Worm (Caenorhabditis elegans) whole organism, midembryonic: ENCODE results near the gene C25H3.11.
A peak's percentile ranks its signal among the peaks of the same experiment; 100 is the strongest.

Experiments
- T22C8.4 ChIP-seq: fragments of 200-800 bp; sonication (Bioruptor generic); IDR thresholded peaks from 2 replicates; pipeline ENCODE4 v1.3.6; 2022; ENCODE audit warnings: missing genetic modification characterization, missing compliant biosample characterization
- cog-1 ChIP-seq: sonication (generic microtip); optimal IDR thresholded peaks from 2 replicates; lab custom pipeline; 2016; ENCODE audit warnings: missing genetic modification characterization, missing compliant biosample characterization
- flt-1 ChIP-seq: fragments of 200-800 bp; sonication (Bioruptor generic); IDR thresholded peaks from 2 replicates; pipeline ENCODE4 v1.3.6; 2022; ENCODE audit warnings: missing genetic modification characterization, missing compliant biosample characterization
- klf-2 ChIP-seq: fragments of 200-800 bp; sonication (Bioruptor generic); conservative IDR thresholded peaks from 2 replicates; pipeline ENCODE4 v1.3.6; 2022; ENCODE audit warnings: missing genetic modification reagents, missing genetic modification characterization, missing compliant biosample characterization
- med-1 ChIP-seq: sonication (generic microtip); optimal IDR thresholded peaks from 2 replicates; lab custom pipeline; 2017; ENCODE audit warnings: missing genetic modification characterization, mild to moderate bottlenecking, missing compliant biosample characterization, antibody characterized with exemption, missing genetic modification reagents; ENCODE audit not compliant: insufficient read depth
- ref-1 ChIP-seq: fragments of 200-800 bp; sonication (Bioruptor generic); conservative IDR thresholded peaks from 2 replicates; pipeline ENCODE4 v1.3.6; 2022; ENCODE audit warnings: missing genetic modification reagents, missing genetic modification characterization, missing compliant biosample characterization
- tab-1 ChIP-seq: fragments of 200-800 bp; sonication (Bioruptor generic); IDR thresholded peaks from 2 replicates; pipeline ENCODE4 v1.3.6; 2022; ENCODE audit warnings: missing genetic modification characterization, missing compliant biosample characterization
- ztf-23 ChIP-seq: fragments of 200-800 bp; sonication (Bioruptor generic); IDR thresholded peaks from 2 replicates; pipeline ENCODE4 v1.3.6; 2022; ENCODE audit warnings: missing genetic modification reagents, missing genetic modification characterization, missing compliant biosample characterization
- ztf-29 ChIP-seq: fragments of 200-800 bp; sonication (Bioruptor generic); IDR thresholded peaks from 2 replicates; pipeline ENCODE4 v1.3.6; 2022; ENCODE audit warnings: missing genetic modification reagents, missing genetic modification characterization, missing compliant biosample characterization

Gene C25H3.11

ce11 chrII:5715745-5716357, 27.0 kb upstream of the C25H3.11 start, which contains the start of the genes C18A3.10 and C18A3.3:
C18A3.10 (minus strand) TSS chrII:5715845.
C18A3.3 (plus strand) TSS chrII:5716307.
- TF ChIP-seq klf-2 (GFP tag; lab: Robert Waterston, UW): no peak
- TF ChIP-seq ztf-29 (GFP tag; lab: Robert Waterston, UW): no peak
- no peak for TF ChIP-seq ztf-23 (GFP tag; lab: Robert Waterston, UW)
- no peak for TF ChIP-seq cog-1
- TF ChIP-seq med-1: no peak
- TF ChIP-seq flt-1 (GFP tag; lab: Robert Waterston, UW): no peak
- TF ChIP-seq tab-1: no peak
- no peak for TF ChIP-seq T22C8.4
- no peak for TF ChIP-seq ref-1

- TF ChIP-seq med-1: no peak
- no peak for TF ChIP-seq cog-1
- no peak for TF ChIP-seq klf-2 (GFP tag; lab: Robert Waterston, UW)
- no peak for TF ChIP-seq ztf-23 (GFP tag; lab: Robert Waterston, UW)
- no peak for TF ChIP-seq ztf-29 (GFP tag; lab: Robert Waterston, UW)
- TF ChIP-seq ref-1: no peak
- 0 out of 2 replicates have a peak, but pooled peaks have one; percentile 13 for TF ChIP-seq flt-1 (GFP tag; lab: Robert Waterston, UW)
Observed at ce11 chrII:5714807-5715206, 26.0 kb upstream of the C25H3.11 start, which contains the start of the genes tiar-1 and lelo-4. tiar-1 (minus strand) TSS chrII:5714823. lelo-4 (plus strand) TSS chrII:5714924.

DNA sequence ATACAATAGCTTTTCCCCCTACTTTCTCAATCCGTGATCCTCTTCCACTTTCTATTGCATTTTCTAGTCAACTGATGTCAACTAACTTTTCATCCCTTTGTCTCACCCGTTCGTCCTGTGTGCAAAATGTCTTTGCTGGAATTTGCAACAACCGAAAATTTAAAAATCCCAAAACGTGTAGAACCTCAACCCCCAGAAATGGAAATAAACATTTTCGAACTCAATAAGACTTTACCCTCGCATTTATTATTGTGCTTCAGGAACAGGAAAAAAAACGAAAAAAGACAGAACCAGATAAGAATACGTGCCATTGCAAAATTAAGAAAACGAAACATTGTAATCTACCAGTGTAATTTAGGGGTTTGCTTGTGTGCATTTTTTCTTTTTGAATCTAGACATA, 23.3 kb upstream of the C25H3.11 start:
- TF ChIP-seq cog-1 (no peak), flt-1 (GFP tag; lab: Robert Waterston, UW) (no peak), ztf-29 (GFP tag; lab: Robert Waterston, UW) (no peak), klf-2 (GFP tag; lab: Robert Waterston, UW) (no peak), med-1 (no peak), tab-1 (no peak), ztf-23 (GFP tag; lab: Robert Waterston, UW) (no peak), ref-1 (no peak), T22C8.4 (no peak)

DNA sequence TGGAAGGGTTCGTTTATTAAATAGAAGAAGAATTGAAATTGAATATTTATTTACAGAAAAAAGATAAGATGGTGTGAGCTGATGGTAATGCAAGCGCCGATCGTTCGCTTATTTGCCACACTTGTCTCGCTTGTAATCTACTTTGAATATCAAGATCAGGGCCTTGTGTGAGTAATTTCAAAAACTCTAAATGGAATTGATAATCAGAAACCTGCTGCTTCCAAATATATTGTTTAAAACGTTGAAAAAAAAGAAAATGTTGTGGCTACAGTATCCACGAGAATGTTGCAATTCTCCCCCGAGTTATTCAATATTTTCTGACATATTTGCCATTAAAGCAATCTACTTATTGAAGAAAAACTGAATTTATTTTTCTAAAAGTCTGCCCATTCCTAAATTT, 22.0 kb upstream of the C25H3.11 start:
- TF ChIP-seq ztf-29 (GFP tag; lab: Robert Waterston, UW) (no peak), tab-1 (no peak), T22C8.4 (no peak), med-1 (no peak), flt-1 (GFP tag; lab: Robert Waterston, UW) (no peak), klf-2 (GFP tag; lab: Robert Waterston, UW) (no peak), ref-1 (no peak), ztf-23 (GFP tag; lab: Robert Waterston, UW) (no peak), cog-1 (no peak)

DNA sequence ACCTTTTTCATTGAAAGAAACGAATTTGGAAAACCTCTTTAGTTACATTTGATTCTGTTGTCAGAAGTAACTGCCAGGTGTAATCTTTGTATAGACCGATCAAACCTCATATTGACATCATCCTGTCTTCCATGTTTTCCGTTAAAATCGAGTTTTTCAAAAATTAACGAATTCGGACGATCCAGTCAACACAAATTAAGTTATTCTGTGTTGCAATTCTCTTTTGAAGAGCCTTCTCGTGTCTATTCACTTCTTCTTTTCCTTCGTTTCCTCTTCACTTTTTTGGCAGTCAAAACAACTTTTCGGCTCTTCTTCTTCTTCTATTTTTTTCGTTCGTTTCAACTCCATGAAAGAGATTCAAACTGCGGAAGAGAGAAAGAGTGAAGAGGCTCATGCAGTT, 19.3 kb upstream of the C25H3.11 start:
- TF ChIP-seq med-1 (no peak), ref-1 (no peak), cog-1 (no peak), T22C8.4 (no peak), ztf-23 (GFP tag; lab: Robert Waterston, UW) (no peak), flt-1 (GFP tag; lab: Robert Waterston, UW) (no peak), tab-1 (no peak), ztf-29 (GFP tag; lab: Robert Waterston, UW) (no peak), klf-2 (GFP tag; lab: Robert Waterston, UW) (no peak)

ce11 chrII:5707532-5707931, 18.7 kb upstream of the C25H3.11 start, which contains the start of gene osta-2:
osta-2 (plus strand) TSS chrII:5707691.
- no peak for TF ChIP-seq ztf-23 (GFP tag; lab: Robert Waterston, UW)
- no peak for TF ChIP-seq ref-1
- TF ChIP-seq flt-1 (GFP tag; lab: Robert Waterston, UW): no peak
- TF ChIP-seq ztf-29 (GFP tag; lab: Robert Waterston, UW): no peak
- no peak for TF ChIP-seq med-1
- no peak for TF ChIP-seq tab-1
- no peak for TF ChIP-seq cog-1
- no peak for TF ChIP-seq klf-2 (GFP tag; lab: Robert Waterston, UW)
- no peak for TF ChIP-seq T22C8.4

ce11 chrII:5704479-5704878, 15.6 kb upstream of the C25H3.11 start:
- TF ChIP-seq flt-1 (GFP tag; lab: Robert Waterston, UW) (no peak), ref-1 (no peak), klf-2 (GFP tag; lab: Robert Waterston, UW) (no peak), tab-1 (no peak), ztf-29 (GFP tag; lab: Robert Waterston, UW) (no peak), T22C8.4 (no peak), ztf-23 (GFP tag; lab: Robert Waterston, UW) (no peak), cog-1 (no peak)

ce11 chrII:5702611-5703192, 13.9 kb upstream of the C25H3.11 start:
- TF ChIP-seq T22C8.4 (no peak), ztf-23 (GFP tag; lab: Robert Waterston, UW) (0 out of 2 replicates have a peak, but pooled peaks have one; percentile 11)

DNA sequence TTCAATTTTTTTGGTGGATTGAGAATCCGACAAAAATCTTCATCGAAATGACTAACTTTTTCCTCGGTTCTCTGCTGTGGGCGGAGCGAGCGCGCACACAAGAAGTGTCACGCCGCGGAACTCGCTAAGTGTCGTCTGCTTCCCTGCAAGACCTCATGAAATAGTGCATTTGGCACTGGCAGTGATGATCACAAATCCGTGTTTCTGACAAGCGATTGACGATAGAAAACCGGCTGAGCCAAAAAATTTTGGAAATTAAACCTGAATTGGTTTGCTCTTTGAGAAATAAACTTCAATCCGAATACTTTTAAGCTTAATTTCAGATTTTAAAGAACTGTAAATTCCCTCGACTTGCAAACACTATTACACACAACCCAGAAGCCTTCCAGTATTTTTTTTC, 12.6 kb upstream of the C25H3.11 start:
- TF ChIP-seq ztf-29 (GFP tag; lab: Robert Waterston, UW) (no peak), med-1 (no peak), T22C8.4 (no peak), ztf-23 (GFP tag; lab: Robert Waterston, UW) (no peak), klf-2 (GFP tag; lab: Robert Waterston, UW) (no peak), tab-1 (no peak), cog-1 (no peak), flt-1 (GFP tag; lab: Robert Waterston, UW) (no peak), ref-1 (no peak)

DNA sequence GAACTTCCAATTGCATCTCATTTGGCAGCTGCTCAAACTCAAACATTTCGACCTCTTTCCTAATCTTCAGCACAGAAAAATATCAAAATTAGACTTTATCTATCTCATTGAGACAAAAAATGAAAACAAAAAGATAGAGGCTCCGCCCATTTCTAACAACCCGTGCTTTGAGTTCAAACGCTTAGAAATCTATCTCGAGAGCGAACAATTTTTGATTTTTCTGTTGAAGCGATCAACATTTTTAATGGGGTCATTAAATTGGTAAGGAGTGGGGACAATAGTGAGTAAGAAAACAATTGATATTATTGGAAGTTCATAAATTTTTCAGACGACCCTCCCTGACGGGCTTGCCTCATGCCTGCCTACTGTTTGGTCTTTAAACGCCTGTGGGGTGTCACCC, 10.0 kb upstream of the C25H3.11 start, which contains the start of the genes C25H3.10 and C25H3.1:
Gene C25H3.10 (minus strand): TSS at position 101 of the 400 bp plus-strand sequence.
Gene C25H3.1 (plus strand): TSS at position 203 of the 400 bp plus-strand sequence.
- TF ChIP-seq klf-2 (GFP tag; lab: Robert Waterston, UW): no peak
- TF ChIP-seq ztf-23 (GFP tag; lab: Robert Waterston, UW): no peak
- no peak for TF ChIP-seq tab-1
- no peak for TF ChIP-seq ztf-29 (GFP tag; lab: Robert Waterston, UW)
- no peak for TF ChIP-seq cog-1
- TF ChIP-seq T22C8.4: no peak
- TF ChIP-seq ref-1: no peak
- no peak for TF ChIP-seq flt-1 (GFP tag; lab: Robert Waterston, UW)
- TF ChIP-seq med-1: no peak
